Worm (Caenorhabditis elegans): ENCODE measurements around the gene fbxa-83.
"Not testable (repeated sequence)": the region's sequence is repeated elsewhere in the genome, so short reads cannot be mapped to it uniquely, and the experiment has no call there.

The fbxa-83 gene

DNA sequence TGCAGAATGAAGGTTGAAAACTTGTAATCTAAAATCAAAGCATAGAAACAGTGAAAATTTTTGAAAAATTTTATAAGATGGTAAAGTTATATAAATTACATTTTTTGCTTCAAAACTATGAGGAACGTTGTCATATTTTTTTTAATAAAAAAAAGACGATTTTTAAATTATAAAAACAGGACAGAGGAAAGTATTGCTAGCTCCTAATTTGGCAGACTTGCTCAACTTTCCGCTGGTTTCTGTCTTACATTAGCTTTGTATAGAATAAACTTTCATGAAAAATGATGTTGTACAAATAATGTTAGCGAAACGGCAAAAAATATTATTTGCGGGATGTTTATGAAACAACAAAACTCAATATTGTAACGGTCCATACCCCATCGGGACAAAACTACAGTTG, at the start of gene fbxa-83:
fbxa-83 (minus strand) TSS at position 101 of the 400 bp plus-strand sequence.
- no peak for TF ChIP-seq mab-9 (GFP tag; IDR thresholded peaks at IDR 0.05)
- no peak for TF ChIP-seq C34B4.2 (tag; optimal IDR thresholded peaks at IDR 0.05)
- TF ChIP-seq nhr-28 (tag; optimal IDR thresholded peaks at IDR 0.05), result no peak
- no peak for TF ChIP-seq unc-62 (GFP tag; optimal IDR thresholded peaks at IDR 0.05)
- TF ChIP-seq zip-4 (GFP tag; optimal IDR thresholded peaks at IDR 0.05), result no peak
- TF ChIP-seq swsn-7 (tag; optimal IDR thresholded peaks at IDR 0.05), result no peak
- TF ChIP-seq ceh-82 (tag; optimal IDR thresholded peaks at IDR 0.05), result no peak
- no peak for TF ChIP-seq F16B12.6 (tag; optimal IDR thresholded peaks at IDR 0.05)
- TF ChIP-seq nhr-71 (tag; optimal IDR thresholded peaks at IDR 0.05), result no peak
- no peak for TF ChIP-seq tbx-2 (tag; optimal IDR thresholded peaks at IDR 0.05)
- no peak for TF ChIP-seq efl-3 (GFP tag; optimal IDR thresholded peaks at IDR 0.05)

DNA sequence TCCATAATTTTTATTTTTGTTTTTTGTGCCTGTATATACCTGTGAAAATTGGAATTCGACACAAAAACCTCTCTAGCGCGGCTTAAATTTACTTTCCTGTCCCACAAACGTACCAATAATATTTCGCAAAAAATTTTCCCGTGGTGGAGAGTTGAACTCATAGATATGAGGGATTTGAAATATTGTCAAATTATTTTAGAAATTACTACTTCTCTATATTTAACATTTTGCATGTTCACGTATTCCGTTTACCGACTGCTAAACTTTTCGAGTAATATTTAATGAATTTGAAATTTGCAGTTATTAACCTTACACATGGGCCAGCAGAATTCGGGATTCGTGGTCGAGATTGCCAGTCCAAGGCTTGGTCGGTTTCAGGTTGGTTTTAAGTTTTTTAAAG, 47.6 kb upstream of the fbxa-83 start, which contains the start of gene Y67A10A.7:
Y67A10A.7 (plus strand) TSS at position 301 of the 400 bp plus-strand sequence.
- TF ChIP-seq skn-1 (tag; optimal IDR thresholded peaks at IDR 0.05); Y116A8C.19 (tag; optimal IDR thresholded peaks at IDR 0.05; ENCODE audit: borderline replicate concordance); ceh-8 (GFP tag; optimal IDR thresholded peaks at IDR 0.05): not testable (repeated sequence)

DNA sequence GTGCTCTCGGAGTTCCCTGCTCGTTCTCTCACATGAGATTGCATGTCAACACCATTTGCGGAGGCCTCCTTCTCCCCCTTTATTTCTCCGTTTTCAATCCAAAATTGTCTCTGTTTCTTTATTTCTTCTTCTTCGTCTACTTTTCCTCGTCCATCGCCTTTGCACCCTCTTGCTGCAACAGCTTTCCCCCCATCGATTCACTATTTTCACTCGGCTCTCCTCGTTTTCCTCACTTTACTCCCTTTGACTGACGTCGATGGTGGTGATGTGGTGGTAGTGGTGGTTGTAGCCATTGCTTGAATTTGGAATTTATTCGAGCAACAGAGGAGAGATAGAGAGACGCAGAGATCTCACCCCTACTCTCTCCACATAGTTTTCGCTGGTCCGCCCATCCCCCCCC, 45.5 kb upstream of the fbxa-83 start:
- TF ChIP-seq elt-2 (tag; optimal IDR thresholded peaks at IDR 0.05) (no peak), nhr-71 (tag; optimal IDR thresholded peaks at IDR 0.05) (peak; percentile 52), tbx-2 (tag; optimal IDR thresholded peaks at IDR 0.05) (peak; percentile 44), fkh-10 (GFP tag; optimal IDR thresholded peaks at IDR 0.05) (peak; percentile 76), egl-27 (tag; optimal IDR thresholded peaks at IDR 0.05) (no peak), alr-1 (tag; optimal IDR thresholded peaks at IDR 0.05; ENCODE audit: borderline replicate concordance) (no peak), lir-3 (tag; optimal IDR thresholded peaks at IDR 0.05; ENCODE audit: poor library complexity) (no peak), hlh-4 (tag; optimal IDR thresholded peaks at IDR 0.05) (no peak), nhr-11 (tag; optimal IDR thresholded peaks at IDR 0.05) (no peak), unc-130 (tag; optimal IDR thresholded peaks at IDR 0.05) (no peak), fkh-8 (tag; optimal IDR thresholded peaks at IDR 0.05) (peak; percentile 78), ets-5 (GFP tag; IDR thresholded peaks at IDR 0.05) (no peak), zip-4 (GFP tag; optimal IDR thresholded peaks at IDR 0.05) (no peak), nhr-20 (tag; optimal IDR thresholded peaks at IDR 0.05) (no peak), tlp-1 (tag; optimal IDR thresholded peaks at IDR 0.05) (no peak), mef-2 (tag; optimal IDR thresholded peaks at IDR 0.05) (no peak), pqm-1 (tag; optimal IDR thresholded peaks at IDR 0.05) (no peak), ceh-88 (GFP tag; IDR thresholded peaks at IDR 0.05) (no peak), nhr-90 (tag; optimal IDR thresholded peaks at IDR 0.05; ENCODE audit: poor library complexity) (no peak), F16B12.6 (tag; optimal IDR thresholded peaks at IDR 0.05) (no peak), lsy-2 (tag; optimal IDR thresholded peaks at IDR 0.05) (peak in 1 of 2 experiments; percentile 66), nhr-28 (tag; optimal IDR thresholded peaks at IDR 0.05) (no peak), mep-1 (tag; optimal IDR thresholded peaks at IDR 0.05) (no peak), rnt-1 (tag; optimal IDR thresholded peaks at IDR 0.05) (no peak), unc-62 (GFP tag; optimal IDR thresholded peaks at IDR 0.05) (no peak), snpc-4 (tag; optimal IDR thresholded peaks at IDR 0.05) (no peak), ama-1 (optimal IDR thresholded peaks at IDR 0.05) (no peak), sptf-1 (tag; optimal IDR thresholded peaks at IDR 0.05) (no peak), nhr-47 (tag; optimal IDR thresholded peaks at IDR 0.05) (peak; percentile 49), ceh-63 (GFP tag; optimal IDR thresholded peaks at IDR 0.05) (no peak), efl-3 (GFP tag; optimal IDR thresholded peaks at IDR 0.05) (no peak), egl-13 (tag; optimal IDR thresholded peaks at IDR 0.05) (peak; percentile 38), jun-1 (tag; optimal IDR thresholded peaks at IDR 0.05) (no peak), nhr-12 (tag; optimal IDR thresholded peaks at IDR 0.05) (no peak), ces-1 (GFP tag; optimal IDR thresholded peaks at IDR 0.05) (no peak), nhr-77 (tag; optimal IDR thresholded peaks at IDR 0.05) (no peak), irx-1 (tag; optimal IDR thresholded peaks at IDR 0.05) (no peak), skn-1 (tag; optimal IDR thresholded peaks at IDR 0.05) (no peak), sup-37 (GFP tag; optimal IDR thresholded peaks at IDR 0.05) (no peak), unc-30 (tag; optimal IDR thresholded peaks at IDR 0.05) (no peak), grh-1 (GFP tag; IDR thresholded peaks at IDR 0.05) (no peak), unc-98 (GFP tag; IDR thresholded peaks at IDR 0.05) (no peak)
